Worm (Caenorhabditis elegans) whole organism, early embryonic: Measurements from ENCODE around the gene Y36E3A.2.

Experiments used
- aly-1 ChIP-seq: sonication (generic microtip); optimal IDR thresholded peaks from 2 replicates; lab custom pipeline; 2016; ENCODE audit warnings: missing genetic modification characterization, missing compliant biosample characterization
- ama-1 ChIP-seq: fragments of 150-350 bp; optimal IDR thresholded peaks from 2 replicates; lab custom pipeline; 2014
- ceh-13 ChIP-seq: fragments of 200-800 bp; sonication (Bioruptor generic); optimal IDR thresholded peaks from 2 replicates; lab custom pipeline; 2018; ENCODE audit warnings: mild to moderate bottlenecking, missing genetic modification characterization, missing compliant biosample characterization
- ceh-36 ChIP-seq: sonication (generic microtip); optimal IDR thresholded peaks from 2 replicates; lab custom pipeline; 2016; ENCODE audit warnings: missing genetic modification characterization, inconsistent platforms, missing compliant biosample characterization
- ets-7 ChIP-seq: sonication (generic microtip); optimal IDR thresholded peaks from 2 replicates; lab custom pipeline; 2016; ENCODE audit warnings: missing genotype, missing genetic modification characterization, missing compliant biosample characterization
- flt-1 ChIP-seq: fragments of 200-800 bp; sonication (Bioruptor generic); IDR thresholded peaks from 2 replicates; pipeline ENCODE4 v1.3.6; 2022; ENCODE audit warnings: missing genetic modification characterization, missing compliant biosample characterization
- hmbx-1 ChIP-seq: sonication (generic microtip); optimal IDR thresholded peaks from 2 replicates; lab custom pipeline; 2016; ENCODE audit warnings: mild to moderate bottlenecking, missing genetic modification characterization, missing compliant biosample characterization
- hmg-4 ChIP-seq: fragments of 200-800 bp; sonication (Bioruptor generic); optimal IDR thresholded peaks from 2 replicates; lab custom pipeline; 2018; ENCODE audit warnings: mild to moderate bottlenecking, missing genetic modification characterization, missing compliant biosample characterization
- hnd-1 ChIP-seq: sonication (generic microtip); optimal IDR thresholded peaks from 2 replicates; lab custom pipeline; 2016; ENCODE audit warnings: missing genetic modification characterization, missing compliant biosample characterization
- scrt-1 ChIP-seq: fragments of 200-800 bp; sonication (Bioruptor generic); IDR thresholded peaks from 2 replicates; pipeline ENCODE4 v1.3.6; 2022; ENCODE audit warnings: missing genetic modification characterization, missing compliant biosample characterization
- tbx-11 ChIP-seq: fragments of 200-800 bp; sonication (Bioruptor generic); IDR thresholded peaks from 2 replicates; pipeline ENCODE4 v1.3.6; 2022; ENCODE audit warnings: missing genetic modification characterization, missing compliant biosample characterization
- tbx-37 ChIP-seq: fragments of 200-800 bp; sonication (Bioruptor generic); conservative IDR thresholded peaks from 2 replicates; pipeline ENCODE4 v1.3.6; 2022; ENCODE audit warnings: missing genetic modification reagents, missing genetic modification characterization, missing compliant biosample characterization
- tra-4 ChIP-seq: sonication (generic microtip); optimal IDR thresholded peaks from 2 replicates; lab custom pipeline; 2017; ENCODE audit warnings: missing genetic modification characterization, missing compliant biosample characterization

DNA sequence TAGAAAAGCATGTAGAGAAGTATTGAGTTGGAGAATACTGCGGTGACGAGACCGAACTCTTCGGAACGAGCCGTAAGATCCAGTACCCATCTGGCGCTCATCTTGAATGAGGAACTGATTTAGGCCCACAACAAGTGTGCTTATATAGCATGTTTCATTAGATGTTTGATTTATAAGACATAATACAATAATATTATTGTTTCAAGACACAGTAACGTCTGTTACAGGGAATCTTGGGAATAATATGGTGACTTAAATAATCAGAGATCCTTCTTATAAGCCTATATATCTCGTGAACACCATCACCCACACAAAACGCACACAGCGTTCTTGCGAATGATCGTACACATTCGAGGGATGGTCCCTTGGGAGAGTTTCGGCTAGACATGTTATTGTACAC is 42.1 kb upstream of the Y36E3A.2 start, which contains the start of gene str-88:
- TF ChIP-seq ama-1 (lab: Kevin White, UChicago) = no peak
- TF ChIP-seq hnd-1 (tag; lab: Kevin White, UChicago) = no peak
- TF ChIP-seq flt-1 (GFP tag; lab: Robert Waterston, UW) = no peak
- TF ChIP-seq tra-4 = no peak
- no peak for TF ChIP-seq ets-7 (tag; lab: Kevin White, UChicago)
- no peak for TF ChIP-seq ceh-13 (GFP tag; lab: Kevin White, UChicago)
- no peak for TF ChIP-seq tbx-11 (GFP tag; lab: Robert Waterston, UW)
- no peak for TF ChIP-seq tbx-37 (GFP tag; lab: Robert Waterston, UW)
- no peak for TF ChIP-seq ceh-36
- no peak for TF ChIP-seq scrt-1
- no peak for TF ChIP-seq hmbx-1 (tag; lab: Kevin White, UChicago)
- no peak for TF ChIP-seq hmg-4
- TF ChIP-seq aly-1 = no peak
